Worm (Caenorhabditis elegans) whole organism, young adult: ENCODE results near the gene F46C3.2.

ENCODE experiments used
- B0019.2 ChIP-seq: fragments of 200-800 bp; sonication (Bioruptor generic); conservative IDR thresholded peaks from 2 replicates; pipeline ENCODE4 v1.3.6; 2022; ENCODE audit warnings: missing genetic modification reagents, missing genetic modification characterization, missing compliant biosample characterization
- C06A6.2 ChIP-seq: fragments of 200-800 bp; sonication (Bioruptor generic); conservative IDR thresholded peaks from 2 replicates; pipeline ENCODE4 v1.3.6; 2022; ENCODE audit warnings: missing genetic modification characterization, missing compliant biosample characterization
- D2030.7 ChIP-seq: fragments of 200-800 bp; sonication (Bioruptor generic); IDR thresholded peaks from 2 replicates; pipeline ENCODE4 v1.3.6; 2022; ENCODE audit warnings: missing genetic modification reagents, missing genetic modification characterization, missing compliant biosample characterization
- F10E7.11 ChIP-seq: sonication (generic microtip); optimal IDR thresholded peaks from 2 replicates; lab custom pipeline; 2017; ENCODE audit warnings: mild to moderate bottlenecking, missing genetic modification characterization, moderate library complexity, missing compliant biosample characterization
- F22D6.2 ChIP-seq: sonication (generic microtip); optimal IDR thresholded peaks from 2 replicates; lab custom pipeline; 2016; ENCODE audit warnings: mild to moderate bottlenecking, missing genetic modification characterization, missing compliant biosample characterization
- Y53F4B.3 ChIP-seq: fragments of 200-800 bp; sonication (Bioruptor generic); IDR thresholded peaks from 2 replicates; pipeline ENCODE4 v1.3.6; 2022; ENCODE audit warnings: missing genetic modification reagents, missing genetic modification characterization, missing compliant biosample characterization
- ama-1 ChIP-seq, 3 experiments: fragments of 150-350 bp in 1 of 3; sonication (generic microtip) in 2 of 3; optimal IDR thresholded peaks; 2 replicates each; lab custom pipeline; 2014 to 2018; ENCODE audit warnings: missing biosample characterization in 2 of 3, missing genetic modification characterization in 2 of 3, missing genetic modification reagents in 2 of 3
- attf-6 ChIP-seq: fragments of 200-800 bp; sonication (Bioruptor generic); IDR thresholded peaks from 2 replicates; pipeline ENCODE4 v1.3.6; 2022; ENCODE audit warnings: missing genetic modification reagents, missing genetic modification characterization, missing compliant biosample characterization
- bed-1 ChIP-seq: fragments of 200-800 bp; sonication (Bioruptor generic); IDR thresholded peaks from 2 replicates; pipeline ENCODE4 v1.3.6; 2022; ENCODE audit warnings: missing genetic modification reagents, missing genetic modification characterization, missing compliant biosample characterization
- ceh-100 ChIP-seq: fragments of 200-800 bp; sonication (Bioruptor generic); IDR thresholded peaks from 2 replicates; pipeline ENCODE4 v1.3.6; 2022; ENCODE audit warnings: missing genetic modification reagents, missing genetic modification characterization, missing compliant biosample characterization
- ceh-91 ChIP-seq: fragments of 200-800 bp; sonication (Bioruptor generic); IDR thresholded peaks from 2 replicates; pipeline ENCODE4 v1.3.6; 2022; ENCODE audit warnings: missing genetic modification reagents, missing genetic modification characterization, missing compliant biosample characterization
- chd-7 ChIP-seq: sonication (generic microtip); optimal IDR thresholded peaks from 2 replicates; lab custom pipeline; 2016; ENCODE audit warnings: mild to moderate bottlenecking, missing genetic modification characterization, moderate library complexity, missing compliant biosample characterization
- dox-1 ChIP-seq: fragments of 200-800 bp; sonication (Bioruptor generic); IDR thresholded peaks from 2 replicates; pipeline ENCODE4 v1.3.6; 2022; ENCODE audit warnings: missing genetic modification reagents, missing genetic modification characterization, missing compliant biosample characterization
- efl-1 ChIP-seq: fragments of 150-350 bp; optimal IDR thresholded peaks from 2 replicates; lab custom pipeline; 2014; ENCODE audit warnings: missing biosample characterization, missing genetic modification reagents, missing genetic modification characterization
- egrh-3 ChIP-seq: fragments of 200-800 bp; sonication (Bioruptor generic); IDR thresholded peaks from 2 replicates; pipeline ENCODE4 v1.3.6; 2022; ENCODE audit warnings: missing genetic modification reagents, missing genetic modification characterization, missing compliant biosample characterization
- ekl-4 ChIP-seq: fragments of 200-800 bp; sonication (Bioruptor generic); IDR thresholded peaks from 2 replicates; pipeline ENCODE4 v1.3.6; 2022; ENCODE audit warnings: missing genetic modification reagents, missing genetic modification characterization, missing compliant biosample characterization
- fkh-3 ChIP-seq: sonication (generic microtip); optimal IDR thresholded peaks from 2 replicates; lab custom pipeline; 2016; ENCODE audit warnings: mild to moderate bottlenecking, missing genetic modification characterization, missing compliant biosample characterization
- gei-17 ChIP-seq: fragments of 200-800 bp; sonication (Bioruptor generic); optimal IDR thresholded peaks from 2 replicates; lab custom pipeline; 2018; ENCODE audit warnings: mild to moderate bottlenecking, missing genetic modification characterization, missing compliant biosample characterization
- hlh-26 ChIP-seq: fragments of 200-800 bp; sonication (Bioruptor generic); conservative IDR thresholded peaks from 2 replicates; pipeline ENCODE4 v1.3.6; 2022; ENCODE audit warnings: missing genetic modification reagents, missing genetic modification characterization, missing compliant biosample characterization
- hrde-1 ChIP-seq: sonication (generic microtip); optimal IDR thresholded peaks from 2 replicates; lab custom pipeline; 2016; ENCODE audit warnings: missing genetic modification characterization, mild to moderate bottlenecking, missing compliant biosample characterization, moderate library complexity, missing genotype, missing genetic modification reagents, borderline replicate concordance
- hsf-1 ChIP-seq: fragments of 200-800 bp; sonication (Bioruptor generic); IDR thresholded peaks from 2 replicates; pipeline ENCODE4 v1.3.6; 2022; ENCODE audit warnings: missing genetic modification reagents, missing genetic modification characterization, missing compliant biosample characterization
- let-607 ChIP-seq, 2 experiments: fragments of 200-800 bp in 1 of 2; sonication (Bioruptor generic) in 1 of 2; sonication (generic microtip) in 1 of 2; optimal IDR thresholded peaks; 2 replicates each; lab custom pipeline; 2016 to 2018; ENCODE audit warnings: mild to moderate bottlenecking in 2 of 2, missing compliant biosample characterization in 2 of 2, missing genetic modification characterization in 2 of 2, moderate library complexity in 2 of 2, missing genotype in 1 of 2
- lin-26 ChIP-seq: fragments of 200-800 bp; sonication (Bioruptor generic); IDR thresholded peaks from 2 replicates; pipeline ENCODE4 v1.3.6; 2022; ENCODE audit warnings: missing genetic modification reagents, missing genetic modification characterization, missing compliant biosample characterization
- lin-40 ChIP-seq: sonication (generic microtip); optimal IDR thresholded peaks from 2 replicates; lab custom pipeline; 2016; ENCODE audit warnings: missing genetic modification characterization, mild to moderate bottlenecking, missing compliant biosample characterization, missing genotype, missing genetic modification reagents
- madf-3 ChIP-seq: fragments of 200-800 bp; sonication (Bioruptor generic); IDR thresholded peaks from 2 replicates; pipeline ENCODE4 v1.3.6; 2022; ENCODE audit warnings: missing genetic modification reagents, missing genetic modification characterization, missing compliant biosample characterization
- madf-8 ChIP-seq: fragments of 200-800 bp; sonication (Bioruptor generic); conservative IDR thresholded peaks from 2 replicates; pipeline ENCODE4 v1.3.6; 2022; ENCODE audit warnings: missing genetic modification reagents, missing genetic modification characterization, missing compliant biosample characterization
- mcd-1 ChIP-seq: fragments of 200-800 bp; sonication (Bioruptor generic); IDR thresholded peaks from 2 replicates; pipeline ENCODE4 v1.3.6; 2022; ENCODE audit warnings: missing genetic modification reagents, missing genetic modification characterization, missing compliant biosample characterization
- nfya-2 ChIP-seq: fragments of 200-800 bp; sonication (Bioruptor generic); IDR thresholded peaks from 2 replicates; pipeline ENCODE4 v1.3.6; 2022; ENCODE audit warnings: missing genetic modification reagents, missing genetic modification characterization, missing compliant biosample characterization
- nhr-80 ChIP-seq: sonication (generic microtip); optimal IDR thresholded peaks from 2 replicates; lab custom pipeline; 2016; ENCODE audit warnings: missing genetic modification characterization, missing compliant biosample characterization
- pbrm-1 ChIP-seq: fragments of 200-800 bp; sonication (Bioruptor generic); IDR thresholded peaks from 2 replicates; pipeline ENCODE4 v1.3.6; 2022; ENCODE audit warnings: missing genetic modification reagents, missing genetic modification characterization, missing compliant biosample characterization
- rcor-1 ChIP-seq: fragments of 200-800 bp; sonication (Bioruptor generic); IDR thresholded peaks from 2 replicates; pipeline ENCODE4 v1.3.6; 2022; ENCODE audit warnings: missing genetic modification reagents, missing genetic modification characterization, missing compliant biosample characterization
- sea-2 ChIP-seq: fragments of 200-800 bp; sonication (Bioruptor generic); IDR thresholded peaks from 2 replicates; pipeline ENCODE4 v1.3.6; 2022; ENCODE audit warnings: missing genetic modification characterization, missing compliant biosample characterization
- snpc-4 ChIP-seq, 5 experiments: fragments of 150-350 bp in 1 of 5; sonication (generic microtip) in 4 of 5; optimal IDR thresholded peaks; 2 replicates each; lab custom pipeline; 2014 to 2018; ENCODE audit warnings: missing genetic modification characterization in 5 of 5, missing biosample characterization in 3 of 5, antibody characterized with exemption in 2 of 5, mild to moderate bottlenecking in 2 of 5, missing compliant biosample characterization in 2 of 5, missing genotype in 2 of 5, moderate library complexity in 2 of 5, missing genetic modification reagents in 1 of 5
- unc-130 ChIP-seq: sonication (generic microtip); optimal IDR thresholded peaks from 2 replicates; lab custom pipeline; 2016; ENCODE audit warnings: missing genetic modification reagents, missing genetic modification characterization, missing compliant biosample characterization
- ztf-28 ChIP-seq: fragments of 200-800 bp; sonication (Bioruptor generic); IDR thresholded peaks from 2 replicates; pipeline ENCODE4 v1.3.6; 2022; ENCODE audit warnings: missing genetic modification reagents, missing genetic modification characterization, missing compliant biosample characterization
- ztf-3 ChIP-seq: fragments of 200-800 bp; sonication (Bioruptor generic); optimal IDR thresholded peaks from 2 replicates; lab custom pipeline; 2018; ENCODE audit warnings: mild to moderate bottlenecking, missing genetic modification characterization, missing compliant biosample characterization

F46C3.2 gene

DNA sequence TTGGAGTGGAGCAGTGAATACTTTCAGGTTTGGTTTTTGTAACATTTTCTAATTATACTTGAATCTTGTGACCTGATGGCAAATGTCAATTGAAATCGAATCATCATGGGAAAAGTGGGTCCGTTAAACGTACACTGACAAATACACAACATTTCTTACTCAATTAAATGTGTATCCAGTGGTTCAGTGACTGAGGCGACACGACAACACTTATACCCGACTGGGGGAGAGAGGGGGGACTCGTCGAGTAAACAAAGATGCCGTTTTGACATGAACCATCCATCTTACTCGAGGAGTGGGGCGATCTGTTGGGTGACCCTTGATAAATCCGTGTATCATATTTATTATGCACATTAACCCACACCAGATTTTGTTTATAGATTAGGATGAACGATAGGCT lies 49.7 kb downstream of the F46C3.2 start:
- TF ChIP-seq madf-3: no peak
- no peak for TF ChIP-seq fkh-3 (tag; lab: Kevin White, UChicago)
- no peak for TF ChIP-seq snpc-4 (GFP tag; optimal IDR thresholded peaks at IDR 0.05; lab: Kevin White, UChicago)
- no peak for TF ChIP-seq snpc-4 (tag; optimal IDR thresholded peaks at IDR 0.05; lab: Kevin White, UChicago)
- TF ChIP-seq B0019.2 (GFP tag; lab: Robert Waterston, UW): no peak
- no peak for TF ChIP-seq dox-1 (GFP tag; lab: Robert Waterston, UW)
- TF ChIP-seq rcor-1: no peak
- no peak for TF ChIP-seq F22D6.2 (tag; lab: Kevin White, UChicago)
- TF ChIP-seq egrh-3 (GFP tag; lab: Robert Waterston, UW): no peak
- TF ChIP-seq hlh-26 (GFP tag; lab: Robert Waterston, UW): no peak
- no peak for TF ChIP-seq madf-8
- no peak for TF ChIP-seq lin-40 (tag; lab: Kevin White, UChicago)
- no peak for TF ChIP-seq hrde-1 (tag; lab: Kevin White, UChicago)
- no peak for TF ChIP-seq ekl-4
- TF ChIP-seq ztf-28 (GFP tag; lab: Robert Waterston, UW): no peak
- no peak for TF ChIP-seq hsf-1 (GFP tag; lab: Robert Waterston, UW)
- no peak for TF ChIP-seq lin-26 (GFP tag; lab: Robert Waterston, UW)
- TF ChIP-seq sea-2 (GFP tag; lab: Robert Waterston, UW): no peak
- no peak for TF ChIP-seq nfya-2 (GFP tag; lab: Robert Waterston, UW)
- no peak for TF ChIP-seq D2030.7 (GFP tag; lab: Robert Waterston, UW)
- TF ChIP-seq, all 124 proteins: peak for 0

DNA sequence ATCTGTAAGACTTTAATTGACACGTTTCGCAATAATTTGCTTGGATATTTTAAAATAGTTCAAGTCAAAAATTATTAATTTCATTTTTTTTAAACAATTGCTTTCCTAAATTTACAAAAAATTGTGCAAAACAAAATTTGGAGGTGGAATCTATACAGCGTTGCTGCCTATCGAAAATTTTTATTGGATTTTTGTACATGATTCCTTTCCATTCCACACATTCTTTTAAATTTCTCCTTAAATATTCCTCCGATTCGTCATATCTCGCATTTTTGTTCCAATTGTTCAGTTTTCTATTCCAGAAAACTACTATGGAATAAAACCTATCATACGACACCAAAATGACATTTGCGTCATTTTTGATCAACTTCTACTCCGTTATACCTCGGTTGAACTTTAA lies 50.1 kb downstream of the F46C3.2 start, which contains the start of gene ttyh-1:
Gene ttyh-1 (plus strand): TSS at position 301 of the 400 bp plus-strand sequence.
- TF ChIP-seq efl-1 (no peak), nfya-2 (GFP tag; lab: Robert Waterston, UW) (no peak), Y53F4B.3 (no peak), C06A6.2 (no peak), chd-7 (no peak), ama-1 (optimal IDR thresholded peaks at IDR 0.05; lab: Kevin White, UChicago) (no peak), ama-1 (GFP tag; optimal IDR thresholded peaks at IDR 0.05; lab: Kevin White, UChicago) (no peak), gei-17 (GFP tag; lab: Kevin White, UChicago) (no peak), unc-130 (GFP tag; lab: Kevin White, UChicago) (no peak), bed-1 (no peak), let-607 (tag; optimal IDR thresholded peaks at IDR 0.05; lab: Kevin White, UChicago) (no peak)

DNA sequence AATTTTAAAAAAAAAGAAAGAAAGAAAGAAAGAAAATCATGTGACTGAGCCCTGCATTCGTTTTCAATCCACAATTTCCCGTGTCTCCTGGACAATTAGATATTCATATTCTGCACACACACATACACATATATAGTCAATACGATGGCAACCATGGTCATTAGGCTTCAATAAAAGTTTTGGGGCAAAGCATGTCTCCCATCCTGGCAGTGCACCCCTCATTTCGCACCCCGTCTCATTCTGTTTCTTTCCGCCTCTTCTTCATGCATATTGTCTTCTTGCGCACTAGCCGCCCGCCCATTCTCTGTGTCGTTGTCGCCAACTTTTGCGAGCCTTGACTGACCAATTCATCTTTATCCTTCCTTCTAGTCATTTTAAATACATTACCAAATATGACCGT lies 50.9 kb downstream of the F46C3.2 start:
- TF ChIP-seq let-607 (tag; optimal IDR thresholded peaks at IDR 0.05; lab: Kevin White, UChicago) (no peak), ceh-91 (GFP tag; lab: Robert Waterston, UW) (no peak), ceh-100 (GFP tag; lab: Robert Waterston, UW) (no peak), attf-6 (no peak), ztf-3 (no peak), F10E7.11 (tag; lab: Kevin White, UChicago) (no peak), F22D6.2 (tag; lab: Kevin White, UChicago) (no peak)
- TF ChIP-seq, all 124 proteins: peak for 0

DNA sequence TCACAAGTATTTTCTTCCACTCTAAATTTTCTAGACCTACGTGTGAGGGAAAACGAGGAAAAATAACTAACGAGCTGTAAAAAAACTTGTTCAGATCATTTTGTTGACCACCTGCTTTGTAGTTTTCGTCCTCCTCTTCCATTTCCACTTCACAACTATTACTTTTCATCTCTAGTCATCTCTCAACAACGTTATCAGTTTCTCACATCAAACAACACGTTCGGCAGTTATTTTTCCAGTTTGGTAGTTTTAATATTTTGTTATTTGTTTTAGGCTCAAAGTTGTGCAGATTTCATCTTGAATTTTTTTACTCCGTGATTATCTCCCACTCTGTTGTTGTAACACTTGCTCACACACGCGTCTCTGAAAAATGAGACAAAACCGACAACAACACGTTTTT lies 51.5 kb downstream of the F46C3.2 start:
- TF ChIP-seq nhr-80 (tag; lab: Kevin White, UChicago) (peak; percentile 32), pbrm-1 (no peak), mcd-1 (GFP tag; lab: Robert Waterston, UW) (no peak)
